Worm (Caenorhabditis elegans) whole organism, L4 larva: ENCODE data around the gene R13A1.5.

Experiments used
- F10B5.3 ChIP-seq: sonication (generic microtip); optimal IDR thresholded peaks from 2 replicates; lab custom pipeline; 2016; ENCODE audit warnings: mild to moderate bottlenecking, missing genetic modification characterization, missing compliant biosample characterization
- T20F7.1 ChIP-seq: fragments of 200-800 bp; sonication (Bioruptor generic); optimal IDR thresholded peaks from 2 replicates; lab custom pipeline; 2018; ENCODE audit warnings: mild to moderate bottlenecking, missing genetic modification characterization, missing compliant biosample characterization
- T26A8.4 ChIP-seq: fragments of 200-800 bp; sonication (Bioruptor generic); IDR thresholded peaks from 2 replicates; pipeline ENCODE4 v1.3.6; 2022; ENCODE audit warnings: missing genetic modification characterization, missing compliant biosample characterization
- Y48G9A.11 ChIP-seq: fragments of 200-800 bp; sonication (Bioruptor generic); IDR thresholded peaks from 2 replicates; pipeline ENCODE4 v1.3.6; 2022; ENCODE audit warnings: missing genetic modification reagents, missing genetic modification characterization, missing compliant biosample characterization
- ZK337.2 ChIP-seq: fragments of 200-800 bp; sonication (Bioruptor generic); IDR thresholded peaks from 2 replicates; pipeline ENCODE4 v1.3.6; 2022; ENCODE audit warnings: missing genetic modification reagents, missing genetic modification characterization, missing compliant biosample characterization
- ZK546.5 ChIP-seq, 2 experiments: sonication (generic microtip); optimal IDR thresholded peaks; 2 replicates each; lab custom pipeline; 2017; ENCODE audit warnings: missing biosample characterization in 2 of 2, missing genetic modification characterization in 2 of 2
- aha-1 ChIP-seq: fragments of 150-350 bp; peaks from one replicate; lab custom pipeline; 2014; ENCODE audit warnings: missing biosample characterization, missing genetic modification characterization
- arid-1 ChIP-seq: fragments of 200-800 bp; sonication (Bioruptor generic); conservative IDR thresholded peaks from 2 replicates; pipeline ENCODE4 v1.3.6; 2022; ENCODE audit warnings: missing genetic modification reagents, missing genetic modification characterization, missing compliant biosample characterization
- attf-4 ChIP-seq: sonication (generic microtip); optimal IDR thresholded peaks from 3 replicates; lab custom pipeline; 2017; ENCODE audit warnings: missing biosample characterization, missing genetic modification characterization
- ceh-28 ChIP-seq: fragments of 150-350 bp; optimal IDR thresholded peaks from 2 replicates; lab custom pipeline; 2014; ENCODE audit warnings: missing biosample characterization, missing genetic modification reagents, missing genetic modification characterization
- ceh-32 ChIP-seq: sonication (generic microtip); optimal IDR thresholded peaks from 2 replicates; lab custom pipeline; 2016; ENCODE audit warnings: mild to moderate bottlenecking, missing genetic modification characterization, missing compliant biosample characterization; ENCODE audit not compliant: poor library complexity
- ceh-62 ChIP-seq: sonication (generic microtip); optimal IDR thresholded peaks from 2 replicates; lab custom pipeline; 2017; ENCODE audit warnings: missing biosample characterization, missing genetic modification characterization
- ces-1 ChIP-seq: fragments of 150-350 bp; sonication (generic microtip); optimal IDR thresholded peaks from 4 replicates; lab custom pipeline; 2014; ENCODE audit warnings: missing biosample characterization, missing genetic modification reagents, missing genetic modification characterization
- daf-19 ChIP-seq: fragments of 200-800 bp; sonication (Bioruptor generic); conservative IDR thresholded peaks from 2 replicates; pipeline ENCODE4 v1.3.6; 2022; ENCODE audit warnings: missing genetic modification characterization, missing compliant biosample characterization
- dmd-6 ChIP-seq: fragments of 200-800 bp; sonication (Bioruptor generic); IDR thresholded peaks from 2 replicates; pipeline ENCODE4 v1.3.6; 2022; ENCODE audit warnings: missing genetic modification reagents, missing genetic modification characterization, missing compliant biosample characterization
- dmd-8 ChIP-seq: fragments of 200-800 bp; sonication (Bioruptor generic); IDR thresholded peaks from 2 replicates; pipeline ENCODE4 v1.3.6; 2022; ENCODE audit warnings: missing genetic modification characterization, missing compliant biosample characterization
- dmd-9 ChIP-seq: fragments of 200-800 bp; sonication (Bioruptor generic); IDR thresholded peaks from 2 replicates; pipeline ENCODE4 v1.3.6; 2022; ENCODE audit warnings: missing genetic modification reagents, missing genetic modification characterization, missing compliant biosample characterization
- dpl-1 ChIP-seq: fragments of 150-350 bp; optimal IDR thresholded peaks from 2 replicates; lab custom pipeline; 2014; ENCODE audit warnings: missing biosample characterization, missing genetic modification reagents, missing genetic modification characterization
- gei-8 ChIP-seq: fragments of 200-800 bp; sonication (Bioruptor generic); optimal IDR thresholded peaks from 2 replicates; lab custom pipeline; 2018; ENCODE audit warnings: mild to moderate bottlenecking, missing genetic modification characterization, missing compliant biosample characterization
- hif-1 ChIP-seq, 2 experiments: sonication (generic microtip); optimal IDR thresholded peaks; 2 replicates each; lab custom pipeline; 2016 to 2017; ENCODE audit warnings: missing compliant biosample characterization in 2 of 2, missing genetic modification characterization in 2 of 2, missing genetic modification reagents in 2 of 2, missing genotype in 2 of 2, mild to moderate bottlenecking in 1 of 2
- hlh-30 ChIP-seq: sonication (generic microtip); optimal IDR thresholded peaks from 2 replicates; lab custom pipeline; 2017; ENCODE audit warnings: antibody characterized with exemption, mild to moderate bottlenecking, missing genetic modification characterization, missing compliant biosample characterization; ENCODE audit not compliant: insufficient read depth
- madf-9 ChIP-seq: fragments of 200-800 bp; sonication (Bioruptor generic); conservative IDR thresholded peaks from 2 replicates; pipeline ENCODE4 v1.3.6; 2022; ENCODE audit warnings: missing genetic modification reagents, missing genetic modification characterization, missing compliant biosample characterization
- mes-2 ChIP-seq: sonication (generic microtip); optimal IDR thresholded peaks from 2 replicates; lab custom pipeline; 2016; ENCODE audit warnings: missing genotype, mild to moderate bottlenecking, missing genetic modification characterization, missing compliant biosample characterization; ENCODE audit not compliant: poor library complexity, severe bottlenecking
- nhr-25 ChIP-seq: sonication (generic microtip); optimal IDR thresholded peaks from 2 replicates; lab custom pipeline; 2017; ENCODE audit warnings: missing genetic modification characterization, mild to moderate bottlenecking, missing compliant biosample characterization, antibody characterized with exemption, moderate library complexity, borderline replicate concordance; ENCODE audit not compliant: insufficient read depth
- nhr-42 ChIP-seq: fragments of 200-800 bp; sonication (Bioruptor generic); IDR thresholded peaks from 2 replicates; pipeline ENCODE4 v1.3.6; 2022; ENCODE audit warnings: missing genetic modification characterization, missing compliant biosample characterization
- pha-4 ChIP-seq, 2 experiments: fragments of 150-350 bp in 1 of 2; fragments of 200-800 bp in 1 of 2; sonication (Bioruptor generic) in 1 of 2; IDR thresholded peaks in 1 of 2; optimal IDR thresholded peaks in 1 of 2; 2 replicates each; pipeline versions ENCODE4 v1.3.6 to Lab custom; 2014 to 2022; ENCODE audit warnings: missing genetic modification characterization in 2 of 2, missing genetic modification reagents in 2 of 2, missing biosample characterization in 1 of 2, missing compliant biosample characterization in 1 of 2
- php-3 ChIP-seq: fragments of 200-800 bp; sonication (Bioruptor generic); IDR thresholded peaks from 2 replicates; pipeline ENCODE4 v1.3.6; 2022; ENCODE audit warnings: missing genetic modification reagents, missing genetic modification characterization, missing compliant biosample characterization
- snpc-4 ChIP-seq: fragments of 150-350 bp; optimal IDR thresholded peaks from 2 replicates; lab custom pipeline; 2014; ENCODE audit warnings: missing biosample characterization, missing genetic modification characterization
- spr-3 ChIP-seq: fragments of 200-800 bp; sonication (Bioruptor generic); optimal IDR thresholded peaks from 2 replicates; lab custom pipeline; 2018; ENCODE audit warnings: mild to moderate bottlenecking, missing genetic modification characterization, missing compliant biosample characterization
- tra-1 ChIP-seq: fragments of 200-800 bp; sonication (Bioruptor generic); IDR thresholded peaks from 2 replicates; pipeline ENCODE4 v1.3.6; 2022; ENCODE audit warnings: missing genetic modification reagents, missing genetic modification characterization, missing compliant biosample characterization
- zfp-2 ChIP-seq: sonication (generic microtip); optimal IDR thresholded peaks from 2 replicates; lab custom pipeline; 2016; ENCODE audit warnings: mild to moderate bottlenecking, missing genetic modification characterization, missing compliant biosample characterization
- zip-2 ChIP-seq: fragments of 150-350 bp; optimal IDR thresholded peaks from 2 replicates; lab custom pipeline; 2014; ENCODE audit warnings: missing biosample characterization, missing genetic modification characterization
- ztf-11 ChIP-seq: fragments of 150-350 bp; optimal IDR thresholded peaks from 2 replicates; lab custom pipeline; 2014; ENCODE audit warnings: missing biosample characterization, missing genetic modification characterization

The R13A1.5 gene

DNA sequence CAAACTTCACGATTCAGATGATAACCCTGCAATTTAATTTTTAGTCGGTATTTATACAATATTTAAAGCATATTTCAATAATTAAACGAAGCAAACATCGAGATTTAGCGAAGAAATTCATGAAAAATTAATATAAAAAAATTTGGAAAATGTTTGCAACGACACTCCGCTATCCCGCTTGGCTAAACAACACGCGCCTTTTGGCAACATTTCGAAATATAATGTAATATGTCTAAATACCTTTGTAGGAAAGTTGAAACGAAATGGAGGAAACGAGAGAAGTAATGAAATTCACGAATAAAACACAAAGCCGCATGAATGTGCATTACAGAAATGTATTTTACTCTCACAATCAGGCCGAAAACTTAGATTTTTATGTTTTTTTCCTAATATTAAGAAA lies 25.9 kb downstream of the R13A1.5 start, which contains the start of gene rpc-1:
Gene rpc-1 (minus strand): TSS at position 26 of the 400 bp plus-strand sequence.
- TF ChIP-seq ztf-11, result no peak
- TF ChIP-seq zip-2, result peak; percentile 86
- no peak for TF ChIP-seq gei-8
- TF ChIP-seq ceh-32 (tag; lab: Kevin White, UChicago), result no peak
- TF ChIP-seq zfp-2 (tag; lab: Kevin White, UChicago), result no peak
- TF ChIP-seq tra-1, result no peak
- no peak for TF ChIP-seq pha-4 (GFP tag; IDR thresholded peaks at IDR 0.05; lab: Robert Waterston, UW)
- no peak for TF ChIP-seq pha-4 (tag; optimal IDR thresholded peaks at IDR 0.05; lab: Kevin White, UChicago)
- peak; percentile 95 for TF ChIP-seq T20F7.1
- TF ChIP-seq nhr-42 (GFP tag; lab: Robert Waterston, UW), result no peak
- TF ChIP-seq aha-1 (tag; lab: Kevin White, UChicago), result no peak
- TF ChIP-seq dpl-1, result peak; percentile 69
- TF ChIP-seq arid-1 (GFP tag; lab: Robert Waterston, UW), result no peak
- TF ChIP-seq hlh-30, result peak; percentile 29
- no peak for TF ChIP-seq attf-4
- no peak for TF ChIP-seq daf-19 (GFP tag; lab: Robert Waterston, UW)
- TF ChIP-seq php-3 (GFP tag; lab: Robert Waterston, UW), result no peak

DNA sequence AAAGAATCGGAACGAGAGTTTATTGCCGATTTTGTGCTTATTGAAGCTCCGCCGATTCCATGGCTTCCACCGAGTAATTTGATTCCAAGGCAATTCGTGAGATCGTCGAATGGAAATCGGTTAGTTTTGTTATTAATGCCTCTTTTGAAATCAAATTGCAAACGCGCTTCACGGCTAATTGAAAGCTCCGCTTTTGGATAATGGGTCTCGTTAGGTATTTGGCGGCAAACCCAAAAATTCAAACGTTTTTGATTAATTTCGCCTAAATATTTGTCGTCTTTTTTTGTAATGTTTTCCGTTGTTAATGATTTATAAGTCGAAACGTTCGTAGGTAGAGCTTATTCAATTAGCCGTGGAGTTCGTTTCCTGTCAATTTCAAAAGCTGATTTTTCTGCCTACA lies 32.1 kb downstream of the R13A1.5 start:
- no peak for TF ChIP-seq spr-3
- TF ChIP-seq madf-9 (GFP tag; lab: Robert Waterston, UW), result no peak
- TF ChIP-seq mes-2, result no peak

DNA sequence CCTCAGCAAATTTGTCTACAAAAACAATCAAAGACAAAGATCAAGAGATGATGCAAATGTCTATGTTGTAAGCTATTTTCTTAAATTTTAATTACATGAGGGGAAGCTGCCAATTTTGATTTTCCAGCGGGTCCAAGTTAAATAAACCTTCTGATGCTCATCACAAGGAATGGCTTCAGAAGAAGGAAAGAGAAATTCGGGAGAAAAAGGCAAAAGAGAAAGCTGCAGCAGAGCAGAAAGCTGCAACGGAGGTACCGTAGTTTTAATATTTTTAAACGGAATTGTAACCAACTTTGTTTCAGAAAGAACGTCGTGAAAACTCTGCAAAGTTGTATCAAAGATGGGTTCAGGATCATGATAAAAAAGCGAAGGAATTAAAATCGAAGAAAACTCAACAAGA lies 33.5 kb downstream of the R13A1.5 start:
- TF ChIP-seq nhr-25 (no peak), aha-1 (tag; lab: Kevin White, UChicago) (peak; percentile 94), ZK546.5 (tag; optimal IDR thresholded peaks at IDR 0.05; lab: Kevin White, UChicago) (no peak)

DNA sequence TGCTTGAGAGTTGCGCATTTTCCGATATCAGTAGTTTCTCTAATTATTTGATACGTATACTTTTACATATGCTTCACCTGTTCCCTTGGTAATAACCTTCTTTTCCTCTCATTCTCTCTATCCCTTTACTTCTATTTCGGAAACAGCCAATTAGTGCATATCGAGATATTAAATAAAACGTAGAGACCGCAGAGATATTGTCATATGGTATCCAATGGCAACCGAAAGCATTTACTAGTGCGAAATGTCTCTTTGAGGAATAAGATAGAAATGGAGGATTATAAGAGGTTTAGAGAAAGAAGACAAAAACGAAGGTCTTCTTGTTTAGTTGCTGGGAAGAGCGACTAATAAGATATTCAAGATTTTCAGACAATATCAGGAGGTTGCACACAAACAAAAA lies 35.3 kb downstream of the R13A1.5 start, which contains the start of gene maph-9:
Gene maph-9 (plus strand): TSS at position 273 of the 400 bp plus-strand sequence.
- TF ChIP-seq ZK337.2 (GFP tag; lab: Robert Waterston, UW), result no peak
- TF ChIP-seq aha-1 (tag; lab: Kevin White, UChicago), result peak; percentile 67
- TF ChIP-seq, all 104 proteins: peak for 1

DNA sequence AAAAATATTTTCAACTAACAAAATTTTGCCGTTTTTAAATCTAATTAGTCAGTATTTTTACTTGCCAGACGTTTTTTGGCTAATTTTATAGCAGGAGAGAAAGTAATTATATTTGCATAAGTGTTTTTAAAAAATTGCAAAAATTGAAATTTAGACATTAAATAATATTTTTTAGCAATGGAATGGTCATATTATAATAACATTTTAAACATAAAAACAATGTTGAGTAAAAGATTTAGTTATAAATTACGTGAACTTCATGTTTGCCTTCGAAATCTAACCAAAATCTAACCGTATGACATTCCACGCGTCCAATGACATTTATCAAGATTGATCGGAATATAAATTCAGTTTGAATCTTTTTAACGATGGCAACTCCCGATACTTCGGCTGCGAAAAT lies 37.3 kb downstream of the R13A1.5 start, which contains the start of gene C34D4.2:
Gene C34D4.2 (plus strand): TSS at position 301 of the 400 bp plus-strand sequence.
- TF ChIP-seq zfp-2 (tag; lab: Kevin White, UChicago) (no peak), dmd-9 (GFP tag; lab: Robert Waterston, UW) (no peak), T26A8.4 (no peak), ceh-62 (no peak), ceh-28 (no peak), dmd-6 (no peak), zip-2 (no peak), Y48G9A.11 (no peak), snpc-4 (tag; lab: Kevin White, UChicago) (no peak), ces-1 (GFP tag; lab: Kevin White, UChicago) (no peak), F10B5.3 (tag; lab: Kevin White, UChicago) (no peak), dmd-8 (GFP tag; lab: Robert Waterston, UW) (no peak), hif-1 (tag; optimal IDR thresholded peaks at IDR 0.05; lab: Kevin White, UChicago) (no peak), hlh-30 (no peak), gei-8 (no peak)
